Fruit fly (Drosophila melanogaster) whole organism, embryonic: ENCODE data around the gene CG13108.

ENCODE experiments used
- Bgb ChIP-seq: fragments of 200-800 bp; sonication (Bioruptor generic); IDR thresholded peaks from 2 replicates; pipeline ENCODE4 v1.3.6; 2022; ENCODE audit warnings: missing biosample characterization, missing genetic modification characterization; ENCODE audit not compliant: partially characterized antibody
- CG10366 ChIP-seq: fragments of 200-800 bp; sonication (Bioruptor generic); IDR thresholded peaks from 2 replicates; pipeline ENCODE4 v1.3.6; 2022; ENCODE audit warnings: missing biosample characterization, missing genetic modification characterization
- CG11695 ChIP-seq: fragments of 200-800 bp; sonication (Bioruptor generic); IDR thresholded peaks from 3 replicates; pipeline ENCODE4 v1.3.6; 2022; ENCODE audit warnings: missing biosample characterization, missing genetic modification characterization
- CG12104 ChIP-seq: fragments of 200-800 bp; sonication (Bioruptor generic); optimal IDR thresholded peaks from 3 replicates; lab custom pipeline; 2016; ENCODE audit warnings: missing biosample characterization, missing genetic modification characterization
- CG12659 ChIP-seq: fragments of 200-800 bp; sonication (Bioruptor generic); optimal IDR thresholded peaks from 3 replicates; lab custom pipeline; 2017; ENCODE audit warnings: mild to moderate bottlenecking, missing biosample characterization, missing genetic modification reagents, missing genetic modification characterization
- CG14441 ChIP-seq: fragments of 200-800 bp; sonication (Bioruptor generic); IDR thresholded peaks from 2 replicates; pipeline ENCODE4 v1.3.6; 2022; ENCODE audit warnings: missing biosample characterization, missing genetic modification characterization
- CG15073 ChIP-seq: fragments of 200-800 bp; sonication (Bioruptor generic); optimal IDR thresholded peaks from 2 replicates; lab custom pipeline; 2016; ENCODE audit warnings: missing biosample characterization, missing genetic modification characterization
- CG1647 ChIP-seq: fragments of 200-800 bp; sonication (Bioruptor generic); optimal IDR thresholded peaks from 3 replicates; lab custom pipeline; 2016; ENCODE audit warnings: missing biosample characterization, missing genetic modification characterization
- CG18011 ChIP-seq: fragments of 200-800 bp; sonication (Bioruptor generic); optimal IDR thresholded peaks from 2 replicates; lab custom pipeline; 2017; ENCODE audit warnings: missing biosample characterization, missing genetic modification characterization, mild to moderate bottlenecking, moderate library complexity, missing genotype
- CG18476 ChIP-seq: fragments of 200-800 bp; sonication (Bioruptor generic); optimal IDR thresholded peaks from 2 replicates; lab custom pipeline; 2016; ENCODE audit warnings: missing biosample characterization, mild to moderate bottlenecking, missing genetic modification characterization
- CG2199 ChIP-seq: fragments of 200-800 bp; sonication (Bioruptor generic); IDR thresholded peaks from 3 replicates; pipeline ENCODE4 v1.3.6; 2022; ENCODE audit warnings: missing biosample characterization, missing genetic modification characterization
- CG3065 ChIP-seq: fragments of 200-800 bp; sonication (Bioruptor generic); optimal IDR thresholded peaks from 2 replicates; lab custom pipeline; 2016; ENCODE audit warnings: missing biosample characterization, missing genetic modification characterization
- CG32772 ChIP-seq: fragments of 200-800 bp; sonication (Bioruptor generic); IDR thresholded peaks from 2 replicates; pipeline ENCODE4 v1.3.6; 2022; ENCODE audit warnings: missing biosample characterization, missing genetic modification characterization
- CG43689 ChIP-seq: fragments of 200-800 bp; sonication (Bioruptor generic); IDR thresholded peaks from 2 replicates; pipeline ENCODE4 v1.3.6; 2022; ENCODE audit warnings: missing biosample characterization, missing genetic modification characterization
- CG6813 ChIP-seq: fragments of 200-800 bp; sonication (Bioruptor generic); optimal IDR thresholded peaks from 2 replicates; lab custom pipeline; 2017; ENCODE audit warnings: missing biosample characterization, missing genetic modification characterization, mild to moderate bottlenecking, moderate library complexity, missing genetic modification reagents
- CG7372 ChIP-seq: fragments of 200-800 bp; sonication (Bioruptor generic); IDR thresholded peaks from 2 replicates; pipeline ENCODE4 v1.3.6; 2022; ENCODE audit warnings: missing biosample characterization, missing genetic modification characterization
- CG7786 ChIP-seq: fragments of 200-800 bp; sonication (Bioruptor generic); optimal IDR thresholded peaks from 2 replicates; lab custom pipeline; 2016; ENCODE audit warnings: missing biosample characterization, missing genetic modification characterization
- CG7839 ChIP-seq: fragments of 200-800 bp; sonication (Bioruptor generic); optimal IDR thresholded peaks from 3 replicates; lab custom pipeline; 2018; ENCODE audit warnings: missing biosample characterization, mild to moderate bottlenecking, missing genetic modification characterization, moderate library complexity
- CG7963 ChIP-seq: fragments of 200-800 bp; sonication (Bioruptor generic); IDR thresholded peaks from 3 replicates; pipeline ENCODE4 v1.3.6; 2022; ENCODE audit warnings: missing biosample characterization, missing genetic modification characterization; ENCODE audit not compliant: partially characterized antibody
- CG8281 ChIP-seq: fragments of 200-800 bp; sonication (Bioruptor generic); optimal IDR thresholded peaks from 2 replicates; lab custom pipeline; 2018; ENCODE audit warnings: missing biosample characterization, mild to moderate bottlenecking, missing genetic modification characterization, moderate library complexity
- CrebB ChIP-seq: fragments of 200-800 bp; sonication (Bioruptor generic); optimal IDR thresholded peaks from 3 replicates; lab custom pipeline; 2018; ENCODE audit warnings: missing biosample characterization, mild to moderate bottlenecking, missing genetic modification characterization
- D19B ChIP-seq: fragments of 200-800 bp; sonication (Bioruptor generic); optimal IDR thresholded peaks from 2 replicates; lab custom pipeline; 2017; ENCODE audit warnings: missing biosample characterization, mild to moderate bottlenecking, missing genetic modification characterization
- Dek ChIP-seq: fragments of 200-800 bp; sonication (Bioruptor generic); optimal IDR thresholded peaks from 3 replicates; lab custom pipeline; 2019; ENCODE audit warnings: missing biosample characterization, mild to moderate bottlenecking, missing genetic modification characterization, moderate library complexity
- Dfd ChIP-seq, 2 experiments: fragments of >200 bp; optimal IDR thresholded peaks; 2 replicates each; lab custom pipeline; 2017; ENCODE audit warnings: missing biosample characterization in 2 of 2, missing genetic modification characterization in 2 of 2
- Ets65A ChIP-seq: fragments of 200-800 bp; sonication (Bioruptor generic); peaks from one replicate; lab custom pipeline; 2016; ENCODE audit warnings: missing biosample characterization, missing genetic modification characterization
- HLH54F ChIP-seq: fragments of 200-800 bp; sonication (Bioruptor generic); optimal IDR thresholded peaks from 3 replicates; lab custom pipeline; 2016; ENCODE audit warnings: missing biosample characterization, missing genetic modification characterization
- Hsf ChIP-seq: fragments of 200-800 bp; sonication (Bioruptor generic); optimal IDR thresholded peaks from 3 replicates; lab custom pipeline; 2016; ENCODE audit warnings: missing biosample characterization, missing genetic modification characterization
- Mrtf ChIP-seq: fragments of 200-800 bp; sonication (Bioruptor generic); IDR thresholded peaks from 3 replicates; pipeline ENCODE4 v1.3.6; 2022; ENCODE audit warnings: missing biosample characterization, missing genetic modification characterization
- Myb ChIP-seq: fragments of 200-800 bp; sonication (Bioruptor generic); optimal IDR thresholded peaks from 2 replicates; lab custom pipeline; 2016; ENCODE audit warnings: missing biosample characterization, missing genetic modification characterization
- Poxn ChIP-seq: fragments of 200-800 bp; sonication (Bioruptor generic); IDR thresholded peaks from 2 replicates; pipeline ENCODE4 v1.3.6; 2022; ENCODE audit warnings: missing biosample characterization, missing genetic modification characterization
- Six4 ChIP-seq: fragments of 200-800 bp; sonication (Bioruptor generic); optimal IDR thresholded peaks from 2 replicates; lab custom pipeline; 2016; ENCODE audit warnings: missing biosample characterization, missing genetic modification characterization
- amos ChIP-seq: fragments of 200-800 bp; sonication (Bioruptor generic); IDR thresholded peaks from 2 replicates; pipeline ENCODE4 v1.3.6; 2022; ENCODE audit warnings: missing biosample characterization, missing genetic modification characterization; ENCODE audit not compliant: partially characterized antibody
- ase ChIP-seq: fragments of 200-800 bp; sonication (Bioruptor generic); IDR thresholded peaks from 3 replicates; pipeline ENCODE4 v1.3.6; 2022; ENCODE audit warnings: missing biosample characterization, missing genetic modification characterization
- bcd ChIP-seq: fragments of 200-800 bp; sonication (Bioruptor generic); optimal IDR thresholded peaks from 2 replicates; lab custom pipeline; 2017; ENCODE audit warnings: missing biosample characterization, mild to moderate bottlenecking, missing genetic modification characterization
- bigmax ChIP-seq: fragments of 200-800 bp; sonication (Bioruptor generic); optimal IDR thresholded peaks from 2 replicates; lab custom pipeline; 2018; ENCODE audit warnings: missing biosample characterization, mild to moderate bottlenecking, missing genetic modification characterization
- crp ChIP-seq, 2 experiments: fragments of 200-800 bp; sonication (Bioruptor generic); optimal IDR thresholded peaks; 2 replicates in 1 of 2; 3 replicates in 1 of 2; lab custom pipeline; 2017; ENCODE audit warnings: missing biosample characterization in 2 of 2, missing genetic modification characterization in 2 of 2, mild to moderate bottlenecking in 1 of 2, moderate library complexity in 1 of 2
- exex ChIP-seq: fragments of 200-800 bp; sonication (Bioruptor generic); optimal IDR thresholded peaks from 4 replicates; lab custom pipeline; 2018; ENCODE audit warnings: missing biosample characterization, mild to moderate bottlenecking, missing genetic modification characterization, moderate library complexity
- inv ChIP-seq: fragments of 200-800 bp; sonication (Bioruptor generic); IDR thresholded peaks from 2 replicates; pipeline ENCODE4 v1.3.6; 2022; ENCODE audit warnings: missing biosample characterization, missing genetic modification characterization; ENCODE audit not compliant: partially characterized antibody
- ken ChIP-seq: fragments of 200-800 bp; sonication (Bioruptor generic); IDR thresholded peaks from 3 replicates; pipeline ENCODE4 v1.3.6; 2022; ENCODE audit warnings: missing biosample characterization, missing genetic modification characterization
- peb ChIP-seq: fragments of 200-800 bp; sonication (Bioruptor generic); IDR thresholded peaks from 2 replicates; pipeline ENCODE4 v1.3.6; 2022; ENCODE audit warnings: missing biosample characterization, missing genetic modification characterization
- pros ChIP-seq: fragments of 200-800 bp; sonication (Bioruptor generic); optimal IDR thresholded peaks from 3 replicates; lab custom pipeline; 2019; ENCODE audit warnings: missing biosample characterization, mild to moderate bottlenecking, missing genetic modification characterization, moderate library complexity
- pzg ChIP-seq: fragments of 200-800 bp; sonication (Bioruptor generic); optimal IDR thresholded peaks from 3 replicates; lab custom pipeline; 2018; ENCODE audit warnings: missing biosample characterization, mild to moderate bottlenecking, missing genetic modification characterization, moderate library complexity
- row ChIP-seq: fragments of 200-800 bp; sonication (Bioruptor generic); IDR thresholded peaks from 3 replicates; pipeline ENCODE4 v1.3.6; 2022; ENCODE audit warnings: missing biosample characterization, missing genetic modification characterization
- sc ChIP-seq, 3 experiments: fragments of >200 bp in 2 of 3; fragments of 200-800 bp in 1 of 3; sonication (Bioruptor generic) in 1 of 3; optimal IDR thresholded peaks; 2 replicates in 2 of 3; 3 replicates in 1 of 3; lab custom pipeline; 2017; ENCODE audit warnings: mild to moderate bottlenecking in 1 of 3, missing biosample characterization in 1 of 3, missing genetic modification characterization in 1 of 3, missing genetic modification reagents in 1 of 3
- schlank ChIP-seq: fragments of 200-800 bp; sonication (Bioruptor generic); optimal IDR thresholded peaks from 2 replicates; lab custom pipeline; 2018; ENCODE audit warnings: missing biosample characterization, mild to moderate bottlenecking, missing genetic modification characterization
- sens ChIP-seq: fragments of 200-800 bp; sonication (Bioruptor generic); peaks from one replicate; lab custom pipeline; 2016; ENCODE audit warnings: missing biosample characterization, missing genetic modification characterization
- sim ChIP-seq: fragments of 200-800 bp; sonication (Bioruptor generic); IDR thresholded peaks from 2 replicates; pipeline ENCODE4 v1.3.6; 2022; ENCODE audit warnings: missing biosample characterization, missing genetic modification characterization
- unpg ChIP-seq: fragments of 200-800 bp; sonication (Bioruptor generic); optimal IDR thresholded peaks from 3 replicates; lab custom pipeline; 2018; ENCODE audit warnings: missing biosample characterization, mild to moderate bottlenecking, missing genetic modification characterization, moderate library complexity
- vfl ChIP-seq: fragments of 200-800 bp; sonication (Bioruptor generic); optimal IDR thresholded peaks from 2 replicates; lab custom pipeline; 2016; ENCODE audit warnings: missing biosample characterization, missing genetic modification characterization

CG13108 gene

dm6 chr2L:9168014-9168651, 4.1 kb downstream of the CG13108 start (continued):
- TF ChIP-seq CG2199 (GFP tag; lab: Robert Waterston, UW) (0 out of 3 replicates have a peak, but pooled peaks have one; percentile 7), Poxn (GFP tag; lab: Robert Waterston, UW) (no peak), bigmax (GFP tag; lab: Kevin White, UChicago) (no peak), sens (GFP tag; lab: Kevin White, UChicago) (peak; percentile 84), Six4 (GFP tag; lab: Kevin White, UChicago) (peak; percentile 67), CG43689 (GFP tag; lab: Robert Waterston, UW) (no peak), schlank (no peak), CG18011 (GFP tag; lab: Kevin White, UChicago) (peak; percentile 33), row (GFP tag; lab: Robert Waterston, UW) (peak; percentile 75), ase (no peak; the same call in 1 of the 3 replicates), CG8281 (no peak), bcd (GFP tag; lab: Kevin White, UChicago) (peak; percentile 57), pzg (GFP tag; lab: Kevin White, UChicago) (no peak), CG3065 (GFP tag; lab: Kevin White, UChicago) (peak; percentile 31), peb (GFP tag; lab: Robert Waterston, UW) (peak; percentile 50; the same call in 1 of the 2 replicates), CG15073 (GFP tag; lab: Kevin White, UChicago) (no peak), exex (tag; lab: Kevin White, UChicago) (no peak), CG12104 (peak; percentile 36), sc (optimal IDR thresholded peaks at IDR 0.05; lab: Kevin White, UChicago) (no peak), sc (GFP tag; optimal IDR thresholded peaks at IDR 0.05; lab: Kevin White, UChicago) (no peak), CrebB (tag; lab: Kevin White, UChicago) (no peak), amos (GFP tag; lab: Robert Waterston, UW) (no peak), Hsf (GFP tag; lab: Kevin White, UChicago) (peak; percentile 62), Dfd (GFP tag; optimal IDR thresholded peaks at IDR 0.05; lab: Kevin White, UChicago) (no peak), Bgb (no peak), CG32772 (GFP tag; lab: Robert Waterston, UW) (peak; percentile 71), CG7963 (GFP tag; lab: Robert Waterston, UW) (no peak), pros (GFP tag; lab: Kevin White, UChicago) (no peak), HLH54F (GFP tag; lab: Kevin White, UChicago) (peak; percentile 19), D19B (GFP tag; lab: Kevin White, UChicago) (no peak), CG10366 (GFP tag; lab: Robert Waterston, UW) (peak; percentile 61), crp (GFP tag; optimal IDR thresholded peaks at IDR 0.05; lab: Kevin White, UChicago) (no peak), CG11695 (GFP tag; lab: Robert Waterston, UW) (peak; percentile 87), unpg (peak; percentile 83), sim (GFP tag; lab: Robert Waterston, UW) (no peak), Ets65A (GFP tag; lab: Kevin White, UChicago) (no peak), CG7839 (tag; lab: Kevin White, UChicago) (peak; percentile 80), CG1647 (GFP tag; lab: Kevin White, UChicago) (no peak), CG14441 (GFP tag; lab: Robert Waterston, UW) (peak; percentile 78), CG18476 (GFP tag; lab: Kevin White, UChicago) (peak; percentile 22), CG6813 (GFP tag; lab: Kevin White, UChicago) (peak; percentile 59), ken (GFP tag; lab: Robert Waterston, UW) (peak; percentile 69; the same call in 2 of the 3 replicates), inv (GFP tag; lab: Robert Waterston, UW) (no peak), CG7786 (peak; percentile 18), CG12659 (GFP tag; lab: Kevin White, UChicago) (peak; percentile 61), Dek (peak; percentile 11), Mrtf (no peak; the same call in 2 of the 3 replicates), CG7372 (peak; percentile 60), Myb (GFP tag; lab: Kevin White, UChicago) (no peak), vfl (GFP tag; lab: Kevin White, UChicago) (peak; percentile 16)
